Fruit fly (Drosophila melanogaster): ENCODE data around the gene CG18417.
A peak's percentile ranks its signal among the peaks of the same experiment; 100 is the strongest.

The CG18417 gene

DNA sequence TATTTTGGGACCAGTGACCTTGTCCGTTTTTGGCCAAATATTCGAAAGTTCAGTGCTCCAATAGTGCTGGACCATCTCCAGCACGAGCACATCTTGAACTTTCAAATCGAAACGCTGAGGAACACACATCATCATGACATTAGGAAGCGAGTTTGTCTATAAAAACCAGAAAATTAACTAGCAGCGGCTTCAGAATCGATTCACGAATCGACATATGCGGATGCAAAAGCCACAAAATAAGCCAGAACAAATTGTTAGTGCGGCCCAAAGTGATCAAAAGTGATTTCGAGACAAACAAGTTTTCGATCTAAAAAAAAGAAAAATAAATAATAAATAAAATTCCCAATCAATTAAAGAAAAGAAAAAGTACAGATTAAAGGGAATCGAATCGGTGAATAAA, 9.4 kb upstream of the CG18417 start, which contains the start of gene CG8563:
Gene CG8563, plus strand, starts transcription at position 301 of the 400 bp plus-strand sequence.
- TF ChIP-seq Pif1A (GFP tag; optimal IDR thresholded peaks at IDR 0.05) (no peak), Pif1B (GFP tag; optimal IDR thresholded peaks at IDR 0.05) (no peak), CG34367 (tag; optimal IDR thresholded peaks at IDR 0.05) (no peak), D1 (tag; optimal IDR thresholded peaks at IDR 0.05) (no peak), CG13204 (GFP tag; optimal IDR thresholded peaks at IDR 0.05) (no peak), CG17806 (tag; optimal IDR thresholded peaks at IDR 0.05) (no peak), CG14655 (GFP tag; optimal IDR thresholded peaks at IDR 0.05) (no peak)

dm6 chr3L:7396055-7396454, 3.8 kb upstream of the CG18417 start, which contains the start of gene CG32379:
CG32379 (plus strand) TSS chr3L:7396355.
- TF ChIP-seq CG12605 (GFP tag; IDR thresholded peaks at IDR 0.05): no peak
- no peak for TF ChIP-seq EcR (GFP tag; optimal IDR thresholded peaks at IDR 0.05)
- TF ChIP-seq CG14655 (GFP tag; optimal IDR thresholded peaks at IDR 0.05): no peak
- TF ChIP-seq fd96Ca (GFP tag; IDR thresholded peaks at IDR 0.05): no peak
- no peak for TF ChIP-seq D1 (tag; optimal IDR thresholded peaks at IDR 0.05)
- no peak for TF ChIP-seq CG8301 (tag; optimal IDR thresholded peaks at IDR 0.05)
- TF ChIP-seq CG9948 (tag; optimal IDR thresholded peaks at IDR 0.05): no peak
- TF ChIP-seq gl (tag; optimal IDR thresholded peaks at IDR 0.05): no peak
- no peak for TF ChIP-seq CG34367 (tag; optimal IDR thresholded peaks at IDR 0.05)
- no peak for TF ChIP-seq CG17806 (tag; optimal IDR thresholded peaks at IDR 0.05)
- no peak for TF ChIP-seq Pif1A (GFP tag; optimal IDR thresholded peaks at IDR 0.05)
- TF ChIP-seq CG15710 (tag; optimal IDR thresholded peaks at IDR 0.05): no peak
- no peak for TF ChIP-seq Snoo (tag; optimal IDR thresholded peaks at IDR 0.05)
- no peak for TF ChIP-seq Ets98B (GFP tag; IDR thresholded peaks at IDR 0.05)
- no peak for TF ChIP-seq Pif1B (GFP tag; optimal IDR thresholded peaks at IDR 0.05)
- no peak for TF ChIP-seq CG10348 (GFP tag; IDR thresholded peaks at IDR 0.05)
- no peak for TF ChIP-seq CG8159 (tag; optimal IDR thresholded peaks at IDR 0.05)
- no peak for TF ChIP-seq CG4496 (GFP tag; IDR thresholded peaks at IDR 0.05)

- TF ChIP-seq CG15710 (tag; optimal IDR thresholded peaks at IDR 0.05): no peak
- TF ChIP-seq Ets98B (GFP tag; IDR thresholded peaks at IDR 0.05): no peak
- TF ChIP-seq CG34367 (tag; optimal IDR thresholded peaks at IDR 0.05): no peak
- no peak for TF ChIP-seq Pif1B (GFP tag; optimal IDR thresholded peaks at IDR 0.05)
- TF ChIP-seq CG32121 (GFP tag; IDR thresholded peaks at IDR 0.05): no peak
- TF ChIP-seq gl (tag; optimal IDR thresholded peaks at IDR 0.05): no peak
- no peak for TF ChIP-seq Snoo (tag; optimal IDR thresholded peaks at IDR 0.05)
- no peak for TF ChIP-seq CG14655 (GFP tag; optimal IDR thresholded peaks at IDR 0.05)
- no peak for TF ChIP-seq Pif1A (GFP tag; optimal IDR thresholded peaks at IDR 0.05)
- no peak for TF ChIP-seq rn (GFP tag; IDR thresholded peaks at IDR 0.05)
These were observed 1.9 kb upstream of the CG18417 start, which contains the start of gene CG8562 for dm6 chr3L:7397979-7398378. CG8562 (plus strand) TSS chr3L:7398285.

dm6 chr3L:7401972-7402371, 2.1 kb downstream of the CG18417 start:
- no peak for TF ChIP-seq gl (tag; optimal IDR thresholded peaks at IDR 0.05)
- no peak for TF ChIP-seq CG4496 (GFP tag; IDR thresholded peaks at IDR 0.05)
- no peak for TF ChIP-seq CG17806 (tag; optimal IDR thresholded peaks at IDR 0.05)
- TF ChIP-seq CG34367 (tag; optimal IDR thresholded peaks at IDR 0.05): no peak

DNA sequence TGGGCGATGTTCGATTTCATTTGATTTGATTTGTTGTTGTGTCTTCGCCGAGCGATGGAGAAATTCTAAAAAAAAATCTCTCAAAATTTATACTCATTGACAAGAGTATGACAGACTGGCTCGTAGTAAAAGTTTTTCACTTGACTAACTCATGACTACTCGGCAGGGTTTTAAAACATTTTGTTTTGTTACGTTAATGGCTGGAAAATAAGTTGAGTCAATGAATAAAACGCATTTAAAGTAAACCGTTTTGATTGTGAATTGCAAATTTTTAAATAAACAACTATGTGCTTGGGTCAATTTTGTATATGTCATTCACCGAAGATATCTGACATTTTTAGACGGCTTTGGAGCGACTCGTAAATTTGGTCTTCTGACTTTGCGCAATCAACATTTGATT, 4.2 kb downstream of the CG18417 start, which contains the start of gene CG8560:
Gene CG8560, minus strand, starts transcription at position 101 of the 400 bp plus-strand sequence.
- no peak for TF ChIP-seq gl (tag; optimal IDR thresholded peaks at IDR 0.05)
- no peak for TF ChIP-seq fd96Ca (GFP tag; IDR thresholded peaks at IDR 0.05)

DNA sequence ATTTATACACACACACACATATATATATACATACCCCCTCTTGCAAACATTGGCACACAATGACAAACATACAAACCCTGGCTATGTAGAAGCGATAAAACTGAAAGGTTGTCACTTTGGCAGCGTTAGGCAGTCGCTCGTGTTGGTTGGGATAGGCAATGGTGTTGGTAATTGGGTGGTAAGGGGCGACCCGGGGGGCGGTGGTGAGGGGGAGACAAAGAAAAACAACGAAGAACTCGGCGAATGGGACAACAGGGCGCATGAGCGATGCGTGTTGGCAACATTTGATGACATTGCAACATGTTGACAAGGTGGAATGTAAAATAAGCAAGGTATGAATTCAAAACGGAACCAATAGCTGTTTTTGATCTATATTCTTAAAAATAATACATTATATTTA, 22.7 kb downstream of the CG18417 start:
- no peak for TF ChIP-seq rn (GFP tag; IDR thresholded peaks at IDR 0.05)
- TF ChIP-seq CG17806 (tag; optimal IDR thresholded peaks at IDR 0.05): no peak
- TF ChIP-seq Ets98B (GFP tag; IDR thresholded peaks at IDR 0.05): no peak
- no peak for TF ChIP-seq CG9948 (tag; optimal IDR thresholded peaks at IDR 0.05)
- TF ChIP-seq EcR (GFP tag; optimal IDR thresholded peaks at IDR 0.05): no peak
- no peak for TF ChIP-seq D1 (tag; optimal IDR thresholded peaks at IDR 0.05)
- TF ChIP-seq Snoo (tag; optimal IDR thresholded peaks at IDR 0.05): no peak

DNA sequence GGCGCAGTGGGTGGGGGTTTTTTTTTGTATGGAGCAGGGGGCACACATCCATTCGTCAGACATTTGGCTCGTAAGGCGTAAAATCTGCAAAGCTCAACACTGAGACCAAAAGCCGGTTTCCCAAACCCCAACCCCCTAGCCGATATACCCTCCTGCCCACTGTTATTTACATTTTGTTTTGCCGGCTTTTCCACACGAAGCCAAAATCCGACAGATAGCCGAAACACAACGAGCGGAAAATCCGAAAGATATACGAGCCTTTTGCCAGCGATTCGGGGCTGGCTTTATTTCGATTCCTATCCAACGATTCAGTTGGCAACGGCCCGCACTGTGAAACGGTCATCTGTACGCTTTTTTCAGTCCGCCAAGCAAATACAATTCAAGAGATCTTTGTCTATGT, 23.6 kb downstream of the CG18417 start, which contains the start of gene CG42458:
Gene CG42458, plus strand, starts transcription at position 311 of the 400 bp plus-strand sequence.
- TF ChIP-seq CG4496 (GFP tag; IDR thresholded peaks at IDR 0.05): peak; percentile 64; the same call in 1 of the 3 replicates
- TF ChIP-seq Ets98B (GFP tag; IDR thresholded peaks at IDR 0.05): 0 out of 2 replicates have a peak, but pooled peaks have one; percentile 37
- TF ChIP-seq rn (GFP tag; IDR thresholded peaks at IDR 0.05): no peak
- TF ChIP-seq CG17806 (tag; optimal IDR thresholded peaks at IDR 0.05): no peak
- no peak for TF ChIP-seq EcR (GFP tag; optimal IDR thresholded peaks at IDR 0.05)
- TF ChIP-seq Pif1B (GFP tag; optimal IDR thresholded peaks at IDR 0.05): no peak
- no peak for TF ChIP-seq Snoo (tag; optimal IDR thresholded peaks at IDR 0.05)
- TF ChIP-seq gl (tag; optimal IDR thresholded peaks at IDR 0.05): no peak

- TF ChIP-seq CG8159 (tag; optimal IDR thresholded peaks at IDR 0.05): no peak
- no peak for TF ChIP-seq EcR (GFP tag; optimal IDR thresholded peaks at IDR 0.05)
- TF ChIP-seq gl (tag; optimal IDR thresholded peaks at IDR 0.05): no peak
- TF ChIP-seq rn (GFP tag; IDR thresholded peaks at IDR 0.05): no peak
These were observed 32.4 kb downstream of the CG18417 start for dm6 chr3L:7432265-7432664.
